Fruit fly (Drosophila melanogaster) whole organism, prepupa: ENCODE data around the gene CG42727.

ENCODE experiments used
- Eip75B ChIP-seq: fragments of 200-800 bp; sonication (Bioruptor generic); optimal IDR thresholded peaks from 3 replicates; lab custom pipeline; 2016; ENCODE audit warnings: missing biosample characterization, missing genetic modification characterization
- Lpt ChIP-seq: fragments of 200-800 bp; sonication (Bioruptor generic); optimal IDR thresholded peaks from 3 replicates; lab custom pipeline; 2016; ENCODE audit warnings: missing biosample characterization, missing genetic modification characterization
- Sox102F ChIP-seq: fragments of 200-800 bp; sonication (Bioruptor generic); optimal IDR thresholded peaks from 2 replicates; lab custom pipeline; 2016; ENCODE audit warnings: missing biosample characterization, mild to moderate bottlenecking, missing genetic modification characterization
- Sox14 ChIP-seq: fragments of 200-800 bp; sonication (Bioruptor generic); optimal IDR thresholded peaks from 3 replicates; lab custom pipeline; 2016; ENCODE audit warnings: missing biosample characterization, missing genetic modification characterization
- eg ChIP-seq: fragments of 200-800 bp; sonication (Bioruptor generic); IDR thresholded peaks from 3 replicates; pipeline ENCODE4 v1.3.6; 2022; ENCODE audit warnings: missing biosample characterization, missing genetic modification characterization
- pdm3 ChIP-seq: fragments of 200-800 bp; sonication (Bioruptor generic); optimal IDR thresholded peaks from 3 replicates; lab custom pipeline; 2016; ENCODE audit warnings: missing biosample characterization, missing genetic modification characterization
- salr ChIP-seq, 2 experiments: fragments of 200-800 bp; sonication (Bioruptor generic); optimal IDR thresholded peaks; 3 replicates each; lab custom pipeline; 2016 to 2018; ENCODE audit warnings: missing biosample characterization in 2 of 2, missing genetic modification characterization in 2 of 2, mild to moderate bottlenecking in 1 of 2

- TF ChIP-seq Eip75B (GFP tag; lab: Kevin White, UChicago), result no peak
- no peak for TF ChIP-seq salr (GFP tag; optimal IDR thresholded peaks at IDR 0.05; lab: Kevin White, UChicago)
- TF ChIP-seq Sox102F (GFP tag; lab: Kevin White, UChicago), result no peak
- TF ChIP-seq eg (GFP tag; lab: Robert Waterston, UW), result no peak
- no peak for TF ChIP-seq Lpt
- TF ChIP-seq pdm3 (GFP tag; lab: Kevin White, UChicago), result no peak
- no peak for TF ChIP-seq Sox14 (GFP tag; lab: Kevin White, UChicago)
Observed at dm6 chr3R:15367477-15367876, 19.6 kb downstream of the CG42727 start, which contains the start of gene CG34404.
